Worm (Caenorhabditis elegans) whole organism, L4/young adult: ENCODE measurements around the gene Y54G2A.48.

Experiments
- W03F9.2 ChIP-seq: fragments of 150-350 bp; optimal IDR thresholded peaks from 2 replicates; lab custom pipeline; 2014; ENCODE audit warnings: missing biosample characterization, missing genetic modification characterization
- dao-5 ChIP-seq: sonication (generic microtip); optimal IDR thresholded peaks from 2 replicates; lab custom pipeline; 2016; ENCODE audit warnings: missing genotype, missing genetic modification characterization, moderate library complexity, missing compliant biosample characterization

ce11 chrIV:2823446-2823845, 9.0 kb downstream of the Y54G2A.48 start, which contains the start of gene clec-80:
- TF ChIP-seq dao-5 (tag; lab: Kevin White, UChicago) (no peak), W03F9.2 (tag; lab: Kevin White, UChicago) (no peak)
